Worm (Caenorhabditis elegans): ENCODE measurements around the gene clec-141.

Gene clec-141

ce11 chrII:5379614-5380077, 27.8 kb downstream of the clec-141 start, which contains the start of gene pkc-3 (continued):
- TF ChIP-seq ceh-32 (tag; optimal IDR thresholded peaks at IDR 0.05; ENCODE audit: poor library complexity) (no peak), nhr-41 (GFP tag; IDR thresholded peaks at IDR 0.05) (peak; percentile 87), ceh-44 (GFP tag; IDR thresholded peaks at IDR 0.05) (no peak), nhr-42 (GFP tag; IDR thresholded peaks at IDR 0.05) (peak; percentile 36; the same call in 1 of the 2 replicates), jun-1 (tag; optimal IDR thresholded peaks at IDR 0.05) (peak; percentile 40), mep-1 (tag; optimal IDR thresholded peaks at IDR 0.05) (peak; percentile 86), ceh-62 (tag; optimal IDR thresholded peaks at IDR 0.05) (no peak), nhr-77 (tag; optimal IDR thresholded peaks at IDR 0.05) (peak; percentile 89), lin-29 (GFP tag; IDR thresholded peaks at IDR 0.05) (no peak), attf-4 (tag; optimal IDR thresholded peaks at IDR 0.05) (no peak), Y105C5A.15 (GFP tag; IDR thresholded peaks at IDR 0.05) (no peak), nhr-76 (tag; optimal IDR thresholded peaks at IDR 0.05) (no peak), zip-2 (tag; optimal IDR thresholded peaks at IDR 0.05) (no peak), egl-27 (tag; optimal IDR thresholded peaks at IDR 0.05) (no peak), unc-62 (GFP tag; optimal IDR thresholded peaks at IDR 0.05 in 1 of 2) (peak in 1 of 2 experiments; percentile 19), unc-62 (tag; optimal IDR thresholded peaks at IDR 0.05) (no peak), zip-11 (GFP tag; IDR thresholded peaks at IDR 0.05) (no peak), mxl-2 (GFP tag; conservative IDR thresholded peaks at IDR 0.05) (no peak), unc-130 (GFP tag; optimal IDR thresholded peaks at IDR 0.05) (peak; percentile 15), daf-8 (GFP tag; IDR thresholded peaks at IDR 0.05) (no peak), lir-3 (tag; optimal IDR thresholded peaks at IDR 0.05) (no peak), dmd-6 (GFP tag; IDR thresholded peaks at IDR 0.05) (peak; percentile 52), lin-38 (GFP tag; IDR thresholded peaks at IDR 0.05) (peak; percentile 79), F37D6.2 (tag; optimal IDR thresholded peaks at IDR 0.05) (no peak), mdt-29 (GFP tag; IDR thresholded peaks at IDR 0.05) (0 out of 2 replicates have a peak, but pooled peaks have one; percentile 20), F10B5.3 (tag; optimal IDR thresholded peaks at IDR 0.05) (no peak), nhr-111 (GFP tag; optimal IDR thresholded peaks at IDR 0.05) (no peak), ceh-20 (GFP tag; IDR thresholded peaks at IDR 0.05) (no peak), aly-2 (tag; optimal IDR thresholded peaks at IDR 0.05) (no peak), nhr-11 (tag; optimal IDR thresholded peaks at IDR 0.05) (peak; percentile 47), snpc-4 (tag; optimal IDR thresholded peaks at IDR 0.05) (no peak), pqm-1 (tag; optimal IDR thresholded peaks at IDR 0.05) (peak; percentile 71), gei-8 (GFP tag; optimal IDR thresholded peaks at IDR 0.05) (peak; percentile 77), nhr-28 (tag; optimal IDR thresholded peaks at IDR 0.05) (peak; percentile 93), saeg-2 (GFP tag; IDR thresholded peaks at IDR 0.05) (no peak), lin-15B (tag; optimal IDR thresholded peaks at IDR 0.05) (no peak), zag-1 (tag; optimal IDR thresholded peaks at IDR 0.05) (no peak), dpl-1 (GFP tag; optimal IDR thresholded peaks at IDR 0.05) (peak; percentile 38), tag-97 (GFP tag; IDR thresholded peaks at IDR 0.05) (no peak), php-3 (GFP tag; IDR thresholded peaks at IDR 0.05) (0 out of 2 replicates have a peak, but pooled peaks have one; percentile 14), ZK337.2 (GFP tag; IDR thresholded peaks at IDR 0.05) (no peak), madf-9 (GFP tag; conservative IDR thresholded peaks at IDR 0.05) (peak; percentile 35; the same call in 1 of the 2 replicates), cey-2 (tag; optimal IDR thresholded peaks at IDR 0.05; ENCODE audit: borderline replicate concordance, insufficient read depth) (no peak), hmg-1.1 (GFP tag; IDR thresholded peaks at IDR 0.05) (peak; percentile 52; the same call in 1 of the 2 replicates), lsy-2 (tag; optimal IDR thresholded peaks at IDR 0.05) (peak; percentile 40 to 74), fkh-10 (GFP tag; optimal IDR thresholded peaks at IDR 0.05) (no peak), lin-1 (GFP tag; IDR thresholded peaks at IDR 0.05) (0 out of 2 replicates have a peak, but pooled peaks have one; percentile 53), ztf-11 (tag; optimal IDR thresholded peaks at IDR 0.05) (no peak), rbr-2 (tag; optimal IDR thresholded peaks at IDR 0.05) (peak; percentile 46), nhr-237 (tag; optimal IDR thresholded peaks at IDR 0.05) (no peak), F26F4.8 (GFP tag; conservative IDR thresholded peaks at IDR 0.05) (no peak), daf-16 (GFP tag; optimal IDR thresholded peaks at IDR 0.05) (peak in 1 of 2 experiments; percentile 16), daf-16 (tag; optimal IDR thresholded peaks at IDR 0.05) (peak; percentile 72)
